Fruit fly (Drosophila melanogaster): ENCODE data around the gene Pde9.

DNA sequence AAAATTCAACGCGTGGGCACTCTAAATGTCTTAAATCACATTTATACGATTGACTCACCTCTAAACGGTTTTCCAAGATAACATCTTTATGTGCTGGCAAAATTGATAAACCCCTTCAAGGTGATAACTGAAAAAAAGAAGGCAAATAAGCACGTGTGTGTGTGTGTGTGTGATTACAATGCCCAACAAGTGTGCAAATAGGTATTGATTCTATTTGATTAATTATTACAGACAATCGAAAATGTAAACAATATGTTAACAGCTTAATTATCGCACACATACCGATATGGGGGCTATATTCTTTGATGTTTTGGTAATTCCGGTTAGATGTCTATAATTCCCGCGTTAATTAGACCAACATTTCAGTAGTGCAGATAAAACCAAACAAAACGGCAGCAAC lies 10.6 kb downstream of the Pde9 start:
- TF ChIP-seq CG5204 (GFP tag; optimal IDR thresholded peaks at IDR 0.05) (no peak), Hr96 (GFP tag; optimal IDR thresholded peaks at IDR 0.05) (no peak), bab1 (GFP tag; optimal IDR thresholded peaks at IDR 0.05) (no peak), toe (GFP tag; optimal IDR thresholded peaks at IDR 0.05) (no peak), CG12768 (GFP tag; optimal IDR thresholded peaks at IDR 0.05) (no peak), tj (GFP tag; optimal IDR thresholded peaks at IDR 0.05) (no peak), CG7045 (GFP tag; optimal IDR thresholded peaks at IDR 0.05) (no peak), CG11617 (GFP tag; optimal IDR thresholded peaks at IDR 0.05) (no peak), Crg-1 (GFP tag; optimal IDR thresholded peaks at IDR 0.05) (no peak), Clk (GFP tag; optimal IDR thresholded peaks at IDR 0.05) (no peak)

Measured in whole organism, adult.